Worm (Caenorhabditis elegans): Measurements from ENCODE around the gene ceh-74.

- no peak for TF ChIP-seq ekl-4 (GFP tag; IDR thresholded peaks at IDR 0.05)
- TF ChIP-seq hmg-20 (GFP tag; IDR thresholded peaks at IDR 0.05) = no peak
- no peak for TF ChIP-seq sea-2 (GFP tag; IDR thresholded peaks at IDR 0.05)
- no peak for TF ChIP-seq Y79H2A.3 (GFP tag; conservative IDR thresholded peaks at IDR 0.05)
- no peak for TF ChIP-seq F55B11.4 (tag; optimal IDR thresholded peaks at IDR 0.05; ENCODE audit: borderline replicate concordance, insufficient read depth)
- TF ChIP-seq ets-4 (GFP tag; optimal IDR thresholded peaks at IDR 0.05) = no peak
- TF ChIP-seq pha-4 (tag; optimal IDR thresholded peaks at IDR 0.05) = no peak
- no peak for TF ChIP-seq mes-4 (tag; optimal IDR thresholded peaks at IDR 0.05)
- TF ChIP-seq F57C9.4 (tag; optimal IDR thresholded peaks at IDR 0.05) = no peak
- TF ChIP-seq attf-5 (GFP tag; optimal IDR thresholded peaks at IDR 0.05) = no peak
- no peak for TF ChIP-seq ceh-100 (GFP tag; IDR thresholded peaks at IDR 0.05)
- TF ChIP-seq rec-8 (tag; optimal IDR thresholded peaks at IDR 0.05) = no peak
- no peak for TF ChIP-seq F49E8.2 (tag; optimal IDR thresholded peaks at IDR 0.05; ENCODE audit: insufficient read depth)
- no peak for TF ChIP-seq egl-44 (GFP tag; IDR thresholded peaks at IDR 0.05)
These were observed 28.8 kb upstream of the ceh-74 start for ce11 chrV:14149125-14149524.
